Worm (Caenorhabditis elegans) whole organism, L1 larva: ENCODE results near the gene sinh-1.

Experiments
- F16B12.6 ChIP-seq: fragments of 150-350 bp; optimal IDR thresholded peaks from 2 replicates; lab custom pipeline; 2014; ENCODE audit warnings: missing biosample characterization, missing genetic modification characterization
- Y116A8C.19 ChIP-seq: sonication (generic microtip); optimal IDR thresholded peaks from 2 replicates; lab custom pipeline; 2016; ENCODE audit warnings: missing compliant biosample characterization, missing genetic modification characterization, borderline replicate concordance
- alr-1 ChIP-seq: fragments of 200-800 bp; sonication (Bioruptor generic); optimal IDR thresholded peaks from 2 replicates; lab custom pipeline; 2018; ENCODE audit warnings: borderline replicate concordance, mild to moderate bottlenecking, missing genetic modification characterization, missing compliant biosample characterization
- aly-2 ChIP-seq: fragments of 150-350 bp; optimal IDR thresholded peaks from 2 replicates; lab custom pipeline; 2014; ENCODE audit warnings: missing biosample characterization, missing genetic modification characterization
- ama-1 ChIP-seq: fragments of 150-350 bp; optimal IDR thresholded peaks from 2 replicates; lab custom pipeline; 2014
- blmp-1 ChIP-seq: fragments of 150-350 bp; optimal IDR thresholded peaks from 2 replicates; lab custom pipeline; 2014; ENCODE audit warnings: missing biosample characterization, missing genetic modification characterization
- ceh-8 ChIP-seq: fragments of 200-800 bp; sonication (Bioruptor generic); optimal IDR thresholded peaks from 2 replicates; lab custom pipeline; 2018; ENCODE audit warnings: mild to moderate bottlenecking, missing genetic modification characterization, moderate library complexity, missing compliant biosample characterization
- ceh-88 ChIP-seq: fragments of 200-800 bp; sonication (Bioruptor generic); IDR thresholded peaks from 2 replicates; pipeline ENCODE4 v1.3.6; 2022; ENCODE audit warnings: missing genetic modification characterization, missing compliant biosample characterization
- ces-1 ChIP-seq: fragments of 150-350 bp; optimal IDR thresholded peaks from 2 replicates; lab custom pipeline; 2014; ENCODE audit warnings: missing biosample characterization, missing genetic modification reagents, missing genetic modification characterization
- dpl-1 ChIP-seq, 3 experiments: fragments of 150-350 bp in 2 of 3; sonication (generic microtip) in 1 of 3; optimal IDR thresholded peaks; 2 replicates each; lab custom pipeline; 2014 to 2017; ENCODE audit warnings: missing biosample characterization in 3 of 3, missing genetic modification characterization in 3 of 3, missing genetic modification reagents in 3 of 3
- efl-1 ChIP-seq, 4 experiments: fragments of 150-350 bp; optimal IDR thresholded peaks in 3 of 4; peaks in 1 of 4; 1 replicate in 1 of 4; 2 replicates in 3 of 4; lab custom pipeline; 2014; ENCODE audit warnings: missing biosample characterization in 2 of 4, missing genetic modification characterization in 2 of 4, missing genetic modification reagents in 2 of 4
- efl-3 ChIP-seq: fragments of 200-800 bp; sonication (Bioruptor generic); optimal IDR thresholded peaks from 2 replicates; lab custom pipeline; 2018; ENCODE audit warnings: mild to moderate bottlenecking, missing genetic modification characterization, missing compliant biosample characterization
- egl-27 ChIP-seq, 2 experiments: fragments of 150-350 bp in 1 of 2; sonication (generic microtip); optimal IDR thresholded peaks; 3 replicates each; lab custom pipeline; 2017 to 2018; ENCODE audit warnings: missing biosample characterization in 2 of 2, missing genetic modification characterization in 2 of 2, missing genetic modification reagents in 2 of 2
- elt-2 ChIP-seq: sonication (generic microtip); optimal IDR thresholded peaks from 2 replicates; lab custom pipeline; 2016; ENCODE audit warnings: missing genetic modification characterization, mild to moderate bottlenecking, inconsistent platforms, missing compliant biosample characterization, missing genetic modification reagents
- fkh-4 ChIP-seq: sonication (generic microtip); optimal IDR thresholded peaks from 2 replicates; lab custom pipeline; 2016; ENCODE audit warnings: missing compliant biosample characterization, missing genetic modification characterization, borderline replicate concordance
- hlh-17 ChIP-seq: fragments of 200-800 bp; sonication (Bioruptor generic); optimal IDR thresholded peaks from 2 replicates; lab custom pipeline; 2018; ENCODE audit warnings: missing genetic modification characterization, mild to moderate bottlenecking, missing compliant biosample characterization, moderate library complexity, borderline replicate concordance
- hlh-4 ChIP-seq: sonication (generic microtip); optimal IDR thresholded peaks from 2 replicates; lab custom pipeline; 2016; ENCODE audit warnings: mild to moderate bottlenecking, missing genetic modification characterization, missing compliant biosample characterization
- hpl-2 ChIP-seq: fragments of 150-350 bp; optimal IDR thresholded peaks from 2 replicates; lab custom pipeline; 2014; ENCODE audit warnings: missing biosample characterization, missing genetic modification reagents, missing genetic modification characterization
- irx-1 ChIP-seq: sonication (generic microtip); optimal IDR thresholded peaks from 2 replicates; lab custom pipeline; 2016; ENCODE audit warnings: missing genetic modification characterization, missing compliant biosample characterization
- isw-1 ChIP-seq: fragments of 200-800 bp; sonication (Bioruptor generic); IDR thresholded peaks from 2 replicates; pipeline ENCODE4 v1.3.6; 2022; ENCODE audit warnings: missing genetic modification characterization, missing compliant biosample characterization
- lin-13 ChIP-seq: fragments of 150-350 bp; optimal IDR thresholded peaks from 2 replicates; lab custom pipeline; 2014; ENCODE audit warnings: missing biosample characterization, missing genetic modification reagents, missing genetic modification characterization
- lin-14 ChIP-seq: fragments of 200-800 bp; sonication (Bioruptor generic); optimal IDR thresholded peaks from 2 replicates; lab custom pipeline; 2018; ENCODE audit warnings: mild to moderate bottlenecking, missing genetic modification characterization, moderate library complexity, missing compliant biosample characterization
- lin-15B ChIP-seq: fragments of 150-350 bp; sonication (generic microtip); optimal IDR thresholded peaks from 3 replicates; lab custom pipeline; 2014; ENCODE audit warnings: missing biosample characterization, missing genetic modification characterization
- lin-35 ChIP-seq, 2 experiments: fragments of 150-350 bp; optimal IDR thresholded peaks; 2 replicates each; lab custom pipeline; 2014; ENCODE audit warnings: missing biosample characterization in 2 of 2, missing genetic modification characterization in 2 of 2, missing genetic modification reagents in 2 of 2
- lin-39 ChIP-seq: fragments of 150-350 bp; optimal IDR thresholded peaks from 2 replicates; lab custom pipeline; 2014; ENCODE audit warnings: missing biosample characterization, missing genetic modification reagents, missing genetic modification characterization
- lsy-2 ChIP-seq, 2 experiments: fragments of 150-350 bp; optimal IDR thresholded peaks; 2 replicates each; lab custom pipeline; 2014; ENCODE audit warnings: missing biosample characterization in 2 of 2, missing genetic modification characterization in 2 of 2
- mab-9 ChIP-seq: fragments of 200-800 bp; sonication (Bioruptor generic); IDR thresholded peaks from 2 replicates; pipeline ENCODE4 v1.3.6; 2022; ENCODE audit warnings: missing genetic modification reagents, missing genetic modification characterization, missing compliant biosample characterization
- mdl-1 ChIP-seq, 2 experiments: fragments of 150-350 bp; optimal IDR thresholded peaks; 2 replicates each; lab custom pipeline; 2014 to 2017; ENCODE audit warnings: missing biosample characterization in 2 of 2, missing genetic modification characterization in 2 of 2, inconsistent platforms in 1 of 2
- mef-2 ChIP-seq: fragments of 150-350 bp; optimal IDR thresholded peaks from 2 replicates; lab custom pipeline; 2014; ENCODE audit warnings: missing biosample characterization, missing genetic modification characterization
- mep-1 ChIP-seq: fragments of 150-350 bp; optimal IDR thresholded peaks from 2 replicates; lab custom pipeline; 2014; ENCODE audit warnings: missing biosample characterization, missing genetic modification characterization
- nhr-12 ChIP-seq: sonication (generic microtip); optimal IDR thresholded peaks from 2 replicates; lab custom pipeline; 2017; ENCODE audit warnings: missing biosample characterization, missing genetic modification characterization
- nhr-19 ChIP-seq: fragments of 200-800 bp; sonication (Bioruptor generic); conservative IDR thresholded peaks from 2 replicates; pipeline ENCODE4 v1.3.6; 2022; ENCODE audit warnings: missing genetic modification characterization, missing compliant biosample characterization
- nhr-20 ChIP-seq: sonication (generic microtip); optimal IDR thresholded peaks from 2 replicates; lab custom pipeline; 2016; ENCODE audit warnings: mild to moderate bottlenecking, missing genetic modification characterization, missing compliant biosample characterization
- nhr-47 ChIP-seq: sonication (generic microtip); optimal IDR thresholded peaks from 2 replicates; lab custom pipeline; 2016; ENCODE audit warnings: mild to moderate bottlenecking, missing genetic modification characterization, moderate library complexity, missing compliant biosample characterization
- nhr-71 ChIP-seq: sonication (generic microtip); optimal IDR thresholded peaks from 2 replicates; lab custom pipeline; 2016; ENCODE audit warnings: mild to moderate bottlenecking, missing genetic modification characterization, moderate library complexity, missing compliant biosample characterization
- nhr-76 ChIP-seq: sonication (generic microtip); optimal IDR thresholded peaks from 2 replicates; lab custom pipeline; 2017; ENCODE audit warnings: missing biosample characterization, missing genetic modification characterization
- nhr-77 ChIP-seq: fragments of 150-350 bp; optimal IDR thresholded peaks from 2 replicates; lab custom pipeline; 2014; ENCODE audit warnings: missing biosample characterization, missing genetic modification characterization
- nhr-85 ChIP-seq: sonication (generic microtip); peaks from one replicate; lab custom pipeline; 2016; ENCODE audit warnings: missing genetic modification characterization, inconsistent platforms, missing compliant biosample characterization
- nhr-90 ChIP-seq: sonication (generic microtip); optimal IDR thresholded peaks from 2 replicates; lab custom pipeline; 2016; ENCODE audit warnings: mild to moderate bottlenecking, missing genetic modification characterization, missing compliant biosample characterization; ENCODE audit not compliant: poor library complexity
- pag-3 ChIP-seq: sonication (generic microtip); optimal IDR thresholded peaks from 2 replicates; lab custom pipeline; 2017; ENCODE audit warnings: missing genetic modification characterization, mild to moderate bottlenecking, missing compliant biosample characterization, antibody characterized with exemption, borderline replicate concordance; ENCODE audit not compliant: insufficient read depth
- pqm-1 ChIP-seq: sonication (generic microtip); optimal IDR thresholded peaks from 3 replicates; lab custom pipeline; 2017; ENCODE audit warnings: missing biosample characterization, missing genetic modification characterization
- rnt-1 ChIP-seq: sonication (generic microtip); optimal IDR thresholded peaks from 2 replicates; lab custom pipeline; 2016; ENCODE audit warnings: mild to moderate bottlenecking, missing genetic modification characterization, moderate library complexity, missing compliant biosample characterization
- skn-1 ChIP-seq: fragments of 150-350 bp; optimal IDR thresholded peaks from 2 replicates; lab custom pipeline; 2014; ENCODE audit warnings: missing biosample characterization, missing genetic modification characterization
- snu-23 ChIP-seq: sonication (generic microtip); optimal IDR thresholded peaks from 2 replicates; lab custom pipeline; 2016; ENCODE audit warnings: missing genetic modification characterization, missing compliant biosample characterization
- sox-4 ChIP-seq: sonication (generic microtip); optimal IDR thresholded peaks from 2 replicates; lab custom pipeline; 2016; ENCODE audit warnings: missing genetic modification characterization, missing compliant biosample characterization
- sptf-1 ChIP-seq: fragments of 150-350 bp; optimal IDR thresholded peaks from 2 replicates; lab custom pipeline; 2014; ENCODE audit warnings: missing biosample characterization, missing genetic modification characterization
- sup-37 ChIP-seq: fragments of 200-800 bp; sonication (Bioruptor generic); optimal IDR thresholded peaks from 2 replicates; lab custom pipeline; 2018; ENCODE audit warnings: mild to moderate bottlenecking, missing genetic modification characterization, missing compliant biosample characterization
- tbx-2 ChIP-seq: sonication (generic microtip); optimal IDR thresholded peaks from 2 replicates; lab custom pipeline; 2016; ENCODE audit warnings: missing genetic modification characterization, missing compliant biosample characterization
- unc-130 ChIP-seq: fragments of 150-350 bp; optimal IDR thresholded peaks from 2 replicates; lab custom pipeline; 2017; ENCODE audit warnings: missing biosample characterization, missing genetic modification characterization, inconsistent platforms
- vab-15 ChIP-seq: sonication (generic microtip); optimal IDR thresholded peaks from 2 replicates; lab custom pipeline; 2017; ENCODE audit warnings: missing genotype, mild to moderate bottlenecking, missing genetic modification characterization, missing compliant biosample characterization
- ztf-4 ChIP-seq: fragments of 150-350 bp; optimal IDR thresholded peaks from 2 replicates; lab custom pipeline; 2014; ENCODE audit warnings: missing biosample characterization, missing genetic modification characterization

The sinh-1 gene

ce11 chrII:12263971-12264554 lies 36.0 kb downstream of the sinh-1 start, which contains the start of gene faxc-1:
Gene faxc-1 (plus strand): TSS chrII:12264192.
- TF ChIP-seq hlh-17 (GFP tag; lab: Kevin White, UChicago): no peak
- TF ChIP-seq lin-14 (GFP tag; lab: Kevin White, UChicago): peak; percentile 47
- no peak for TF ChIP-seq nhr-76 (tag; lab: Kevin White, UChicago)
- TF ChIP-seq tbx-2: peak; percentile 42
- no peak for TF ChIP-seq mep-1 (tag; lab: Kevin White, UChicago)
- peak; percentile 9 for TF ChIP-seq nhr-47 (tag; lab: Kevin White, UChicago)
- TF ChIP-seq ces-1: no peak
- no peak for TF ChIP-seq sup-37 (GFP tag; lab: Kevin White, UChicago)
- no peak for TF ChIP-seq isw-1 (GFP tag; lab: Robert Waterston, UW)
- TF ChIP-seq nhr-85 (tag; lab: Kevin White, UChicago): peak; percentile 93
- peak; percentile 54 for TF ChIP-seq unc-130
- no peak for TF ChIP-seq efl-3 (GFP tag; lab: Kevin White, UChicago)
- TF ChIP-seq hlh-4 (tag; lab: Kevin White, UChicago): no peak
- TF ChIP-seq nhr-19 (GFP tag; lab: Robert Waterston, UW): peak; percentile 14; the same call in 1 of the 2 replicates
- no peak for TF ChIP-seq pqm-1 (tag; lab: Kevin White, UChicago)
- TF ChIP-seq nhr-20 (tag; lab: Kevin White, UChicago): peak; percentile 41
- TF ChIP-seq pag-3 (tag; lab: Kevin White, UChicago): peak; percentile 59
- no peak for TF ChIP-seq skn-1 (tag; lab: Kevin White, UChicago)
- no peak for TF ChIP-seq egl-27 (tag; optimal IDR thresholded peaks at IDR 0.05; lab: Kevin White, UChicago)
- peak; percentile 43 for TF ChIP-seq nhr-90 (tag; lab: Kevin White, UChicago)
- TF ChIP-seq ztf-4 (tag; lab: Kevin White, UChicago): no peak
- TF ChIP-seq aly-2 (tag; lab: Kevin White, UChicago): no peak
- TF ChIP-seq irx-1: no peak
- TF ChIP-seq mef-2 (tag; lab: Kevin White, UChicago): no peak
- no peak for TF ChIP-seq vab-15
- peak; percentile 37 for TF ChIP-seq snu-23
- TF ChIP-seq dpl-1 (GFP tag; optimal IDR thresholded peaks at IDR 0.05; lab: Kevin White, UChicago): no peak
- no peak for TF ChIP-seq lin-13
- TF ChIP-seq alr-1: no peak
- TF ChIP-seq nhr-71 (tag; lab: Kevin White, UChicago): peak; percentile 39
- no peak for TF ChIP-seq ceh-8 (GFP tag; lab: Kevin White, UChicago)
- TF ChIP-seq blmp-1: peak; percentile 45
- no peak for TF ChIP-seq lin-15B (tag; lab: Kevin White, UChicago)
- no peak for TF ChIP-seq mdl-1 (tag; optimal IDR thresholded peaks at IDR 0.05; lab: Kevin White, UChicago)
- no peak for TF ChIP-seq rnt-1
- TF ChIP-seq nhr-12 (tag; lab: Kevin White, UChicago): no peak
- no peak for TF ChIP-seq efl-1 (optimal IDR thresholded peaks at IDR 0.05; lab: Kevin White, UChicago)
- TF ChIP-seq efl-1 (GFP tag; optimal IDR thresholded peaks at IDR 0.05 in 1 of 2; lab: Kevin White, UChicago): no peak
- TF ChIP-seq lin-39 (tag; lab: Kevin White, UChicago): no peak
- no peak for TF ChIP-seq fkh-4 (tag; lab: Kevin White, UChicago)
- no peak for TF ChIP-seq sox-4 (tag; lab: Kevin White, UChicago)
- TF ChIP-seq F16B12.6 (tag; lab: Kevin White, UChicago): no peak
- peak in 1 of 2 experiments; percentile 31 for TF ChIP-seq lsy-2 (tag; optimal IDR thresholded peaks at IDR 0.05; lab: Kevin White, UChicago)
- TF ChIP-seq ceh-88: no peak
- TF ChIP-seq ama-1 (lab: Kevin White, UChicago): no peak
- no peak for TF ChIP-seq sptf-1 (tag; lab: Kevin White, UChicago)
- no peak for TF ChIP-seq hpl-2 (GFP tag; lab: Kevin White, UChicago)
- TF ChIP-seq mab-9: no peak
- no peak for TF ChIP-seq nhr-77 (tag; lab: Kevin White, UChicago)
- TF ChIP-seq elt-2: no peak
- no peak for TF ChIP-seq Y116A8C.19 (tag; lab: Kevin White, UChicago)
- TF ChIP-seq lin-35 (GFP tag; optimal IDR thresholded peaks at IDR 0.05; lab: Kevin White, UChicago): peak in 1 of 2 experiments; percentile 47
